Fruit fly (Drosophila melanogaster) whole organism, embryonic: ENCODE results near the gene CG13258.

ENCODE experiments used
- B-H2 ChIP-seq: fragments of 200-800 bp; sonication (Bioruptor generic); optimal IDR thresholded peaks from 2 replicates; lab custom pipeline; 2018; ENCODE audit warnings: missing biosample characterization, mild to moderate bottlenecking, missing genetic modification characterization
- CG1024 ChIP-seq: fragments of 200-800 bp; sonication (Bioruptor generic); IDR thresholded peaks from 2 replicates; pipeline ENCODE4 v1.3.6; 2022; ENCODE audit warnings: missing biosample characterization, missing genetic modification characterization
- CG10274 ChIP-seq: fragments of 200-800 bp; sonication (Bioruptor generic); optimal IDR thresholded peaks from 3 replicates; lab custom pipeline; 2017; ENCODE audit warnings: missing biosample characterization, mild to moderate bottlenecking, missing genetic modification characterization
- CG10565 ChIP-seq: fragments of 200-800 bp; sonication (Bioruptor generic); optimal IDR thresholded peaks from 3 replicates; lab custom pipeline; 2016; ENCODE audit warnings: missing biosample characterization, mild to moderate bottlenecking, missing genetic modification characterization
- CG11560 ChIP-seq: fragments of 200-800 bp; sonication (Bioruptor generic); IDR thresholded peaks from 3 replicates; pipeline ENCODE4 v1.3.6; 2022; ENCODE audit warnings: missing biosample characterization, missing genetic modification characterization
- CG11696 ChIP-seq: fragments of 200-800 bp; sonication (Bioruptor generic); IDR thresholded peaks from 2 replicates; pipeline ENCODE4 v1.3.6; 2022; ENCODE audit warnings: missing biosample characterization, missing genetic modification characterization
- CG12104 ChIP-seq: fragments of 200-800 bp; sonication (Bioruptor generic); optimal IDR thresholded peaks from 3 replicates; lab custom pipeline; 2016; ENCODE audit warnings: missing biosample characterization, missing genetic modification characterization
- CG12219 ChIP-seq: fragments of 200-800 bp; sonication (Bioruptor generic); optimal IDR thresholded peaks from 3 replicates; lab custom pipeline; 2018; ENCODE audit warnings: missing biosample characterization, mild to moderate bottlenecking, missing genetic modification characterization
- CG12744 ChIP-seq: fragments of 200-800 bp; sonication (Bioruptor generic); optimal IDR thresholded peaks from 2 replicates; lab custom pipeline; 2016; ENCODE audit warnings: missing biosample characterization, missing genetic modification characterization
- CG13775 ChIP-seq: fragments of 200-800 bp; sonication (Bioruptor generic); optimal IDR thresholded peaks from 3 replicates; lab custom pipeline; 2017; ENCODE audit warnings: missing biosample characterization, mild to moderate bottlenecking, missing genetic modification characterization
- CG14710 ChIP-seq: fragments of 200-800 bp; sonication (Bioruptor generic); optimal IDR thresholded peaks from 3 replicates; lab custom pipeline; 2019; ENCODE audit warnings: missing biosample characterization, mild to moderate bottlenecking, missing genetic modification characterization, moderate library complexity
- CG1647 ChIP-seq: fragments of 200-800 bp; sonication (Bioruptor generic); optimal IDR thresholded peaks from 3 replicates; lab custom pipeline; 2016; ENCODE audit warnings: missing biosample characterization, missing genetic modification characterization
- CG1792 ChIP-seq: fragments of 200-800 bp; sonication (Bioruptor generic); optimal IDR thresholded peaks from 2 replicates; lab custom pipeline; 2016; ENCODE audit warnings: missing biosample characterization, missing genetic modification characterization
- CG3407 ChIP-seq: fragments of 200-800 bp; sonication (Bioruptor generic); optimal IDR thresholded peaks from 2 replicates; lab custom pipeline; 2018; ENCODE audit warnings: missing biosample characterization, mild to moderate bottlenecking, missing genetic modification characterization
- CG8478 ChIP-seq: fragments of >200 bp; optimal IDR thresholded peaks from 2 replicates; lab custom pipeline; 2018
- CG9727 ChIP-seq: fragments of 200-800 bp; sonication (Bioruptor generic); optimal IDR thresholded peaks from 3 replicates; lab custom pipeline; 2017; ENCODE audit warnings: missing biosample characterization, mild to moderate bottlenecking, missing genetic modification characterization
- Dbx ChIP-seq: fragments of 200-800 bp; sonication (Bioruptor generic); IDR thresholded peaks from 3 replicates; pipeline ENCODE4 v1.3.6; 2022; ENCODE audit warnings: missing biosample characterization, missing genetic modification characterization
- Dek ChIP-seq: fragments of 200-800 bp; sonication (Bioruptor generic); optimal IDR thresholded peaks from 3 replicates; lab custom pipeline; 2019; ENCODE audit warnings: missing biosample characterization, mild to moderate bottlenecking, missing genetic modification characterization, moderate library complexity
- Dp ChIP-seq: fragments of 200-800 bp; sonication (Bioruptor generic); optimal IDR thresholded peaks from 2 replicates; lab custom pipeline; 2018; ENCODE audit warnings: missing biosample characterization, mild to moderate bottlenecking, missing genetic modification characterization, moderate library complexity
- Ets65A ChIP-seq: fragments of 200-800 bp; sonication (Bioruptor generic); peaks from one replicate; lab custom pipeline; 2016; ENCODE audit warnings: missing biosample characterization, missing genetic modification characterization
- HLH4C ChIP-seq: fragments of 200-800 bp; sonication (Bioruptor generic); IDR thresholded peaks from 3 replicates; pipeline ENCODE4 v1.3.6; 2022; ENCODE audit warnings: missing biosample characterization, missing genetic modification characterization; ENCODE audit not compliant: partially characterized antibody
- Hey ChIP-seq: fragments of 200-800 bp; sonication (Bioruptor generic); optimal IDR thresholded peaks from 3 replicates; lab custom pipeline; 2018; ENCODE audit warnings: missing biosample characterization, mild to moderate bottlenecking, missing genetic modification characterization
- Hr78 ChIP-seq, 2 experiments: fragments of 200-800 bp in 1 of 2; fragments of >200 bp in 1 of 2; sonication (Bioruptor generic) in 1 of 2; optimal IDR thresholded peaks; 2 replicates each; lab custom pipeline; 2017 to 2019; ENCODE audit warnings: missing biosample characterization in 2 of 2, missing genetic modification characterization in 2 of 2, mild to moderate bottlenecking in 1 of 2, moderate library complexity in 1 of 2
- Jarid2 ChIP-seq: fragments of 200-800 bp; sonication (Bioruptor generic); optimal IDR thresholded peaks from 3 replicates; lab custom pipeline; 2017; ENCODE audit warnings: mild to moderate bottlenecking, missing biosample characterization, missing genetic modification reagents, missing genetic modification characterization
- NC2α ChIP-seq: fragments of 200-800 bp; sonication (Bioruptor generic); optimal IDR thresholded peaks from 2 replicates; lab custom pipeline; 2016; ENCODE audit warnings: missing biosample characterization, missing genetic modification characterization
- Nf-YA ChIP-seq: fragments of 200-800 bp; sonication (Bioruptor generic); IDR thresholded peaks from 2 replicates; pipeline ENCODE4 v1.3.6; 2022; ENCODE audit warnings: missing biosample characterization, missing genetic modification characterization
- Nf-YB ChIP-seq: fragments of 200-800 bp; sonication (Bioruptor generic); optimal IDR thresholded peaks from 3 replicates; lab custom pipeline; 2019; ENCODE audit warnings: missing biosample characterization, mild to moderate bottlenecking, missing genetic modification characterization, moderate library complexity
- Oli ChIP-seq: fragments of 200-800 bp; sonication (Bioruptor generic); optimal IDR thresholded peaks from 2 replicates; lab custom pipeline; 2018; ENCODE audit warnings: missing biosample characterization, mild to moderate bottlenecking, missing genetic modification characterization, moderate library complexity
- Six4 ChIP-seq: fragments of 200-800 bp; sonication (Bioruptor generic); optimal IDR thresholded peaks from 2 replicates; lab custom pipeline; 2016; ENCODE audit warnings: missing biosample characterization, missing genetic modification characterization
- Sry-β ChIP-seq: fragments of 200-800 bp; sonication (Bioruptor generic); optimal IDR thresholded peaks from 2 replicates; lab custom pipeline; 2018; ENCODE audit warnings: missing biosample characterization, mild to moderate bottlenecking, missing genetic modification characterization, moderate library complexity
- Tbp ChIP-seq: fragments of >200 bp; optimal IDR thresholded peaks from 2 replicates; lab custom pipeline; 2018; ENCODE audit warnings: missing biosample characterization, missing genetic modification characterization
- Usf ChIP-seq: fragments of 200-800 bp; sonication (Bioruptor generic); optimal IDR thresholded peaks from 2 replicates; lab custom pipeline; 2017; ENCODE audit warnings: missing genotype, missing biosample characterization, missing genetic modification characterization
- bab2 ChIP-seq: fragments of 200-800 bp; sonication (Bioruptor generic); optimal IDR thresholded peaks from 2 replicates; lab custom pipeline; 2016; ENCODE audit warnings: missing biosample characterization, missing genetic modification characterization
- dan ChIP-seq: fragments of 200-800 bp; sonication (Bioruptor generic); IDR thresholded peaks from 2 replicates; pipeline ENCODE4 v1.3.6; 2022; ENCODE audit warnings: missing biosample characterization, missing genetic modification characterization
- exex ChIP-seq: fragments of 200-800 bp; sonication (Bioruptor generic); optimal IDR thresholded peaks from 4 replicates; lab custom pipeline; 2018; ENCODE audit warnings: missing biosample characterization, mild to moderate bottlenecking, missing genetic modification characterization, moderate library complexity
- fru ChIP-seq: fragments of >200 bp; optimal IDR thresholded peaks from 2 replicates; lab custom pipeline; 2017
- hb ChIP-seq: fragments of 200-800 bp; sonication (Bioruptor generic); IDR thresholded peaks from 3 replicates; pipeline ENCODE4 v1.3.6; 2022; ENCODE audit warnings: missing biosample characterization, missing genetic modification characterization; ENCODE audit not compliant: partially characterized antibody
- hbn ChIP-seq: fragments of 200-800 bp; sonication (Bioruptor generic); IDR thresholded peaks from 2 replicates; pipeline ENCODE4 v1.3.6; 2022; ENCODE audit warnings: missing biosample characterization, missing genetic modification characterization; ENCODE audit not compliant: partially characterized antibody
- insv ChIP-seq, 2 experiments: fragments of 200-800 bp; sonication (Bioruptor generic); optimal IDR thresholded peaks; 3 replicates each; lab custom pipeline; 2016 to 2018; ENCODE audit warnings: missing biosample characterization in 2 of 2, missing genetic modification characterization in 2 of 2
- mld ChIP-seq: fragments of 200-800 bp; sonication (Bioruptor generic); IDR thresholded peaks from 3 replicates; pipeline ENCODE4 v1.3.6; 2022; ENCODE audit warnings: missing biosample characterization, missing genetic modification characterization; ENCODE audit not compliant: partially characterized antibody
- nerfin-2 ChIP-seq: fragments of 200-800 bp; sonication (Bioruptor generic); IDR thresholded peaks from 2 replicates; pipeline ENCODE4 v1.3.6; 2022; ENCODE audit warnings: missing biosample characterization, missing genetic modification characterization; ENCODE audit not compliant: partially characterized antibody
- p53 ChIP-seq: fragments of 200-800 bp; sonication (Bioruptor generic); optimal IDR thresholded peaks from 2 replicates; lab custom pipeline; 2016; ENCODE audit warnings: missing biosample characterization, missing genetic modification characterization
- pan ChIP-seq, 4 experiments: fragments of >200 bp in 3 of 4; fragments of 200-800 bp in 1 of 4; sonication (Bioruptor generic) in 1 of 4; optimal IDR thresholded peaks in 3 of 4; IDR thresholded peaks in 1 of 4; 2 replicates each; pipeline versions ENCODE4 v1.3.6 to Lab custom; 2017 to 2022; ENCODE audit warnings: missing biosample characterization in 2 of 4, missing genetic modification characterization in 2 of 4, mixed read lengths in 1 of 4
- pita ChIP-seq: fragments of 200-800 bp; sonication (Bioruptor generic); optimal IDR thresholded peaks from 2 replicates; lab custom pipeline; 2017; ENCODE audit warnings: missing biosample characterization, mild to moderate bottlenecking, missing genetic modification characterization
- pum ChIP-seq: fragments of 200-800 bp; sonication (Bioruptor generic); optimal IDR thresholded peaks from 2 replicates; lab custom pipeline; 2016; ENCODE audit warnings: missing biosample characterization, missing genetic modification characterization
- rib ChIP-seq: fragments of 200-800 bp; sonication (Bioruptor generic); IDR thresholded peaks from 2 replicates; pipeline ENCODE4 v1.3.6; 2022; ENCODE audit warnings: missing biosample characterization, missing genetic modification characterization
- sisA ChIP-seq: fragments of 200-800 bp; sonication (Bioruptor generic); IDR thresholded peaks from 2 replicates; pipeline ENCODE4 v1.3.6; 2022; ENCODE audit warnings: missing biosample characterization, missing genetic modification characterization
- slbo ChIP-seq: fragments of 200-800 bp; sonication (Bioruptor generic); IDR thresholded peaks from 2 replicates; pipeline ENCODE4 v1.3.6; 2022; ENCODE audit warnings: missing biosample characterization, missing genetic modification characterization
- tio ChIP-seq: fragments of 200-800 bp; sonication (Bioruptor generic); optimal IDR thresholded peaks from 2 replicates; lab custom pipeline; 2017; ENCODE audit warnings: missing biosample characterization, missing genetic modification characterization, inconsistent platforms
- wdn ChIP-seq: fragments of 200-800 bp; sonication (Bioruptor generic); IDR thresholded peaks from 2 replicates; pipeline ENCODE4 v1.3.6; 2022; ENCODE audit warnings: missing biosample characterization, missing genetic modification characterization

The CG13258 gene

DNA sequence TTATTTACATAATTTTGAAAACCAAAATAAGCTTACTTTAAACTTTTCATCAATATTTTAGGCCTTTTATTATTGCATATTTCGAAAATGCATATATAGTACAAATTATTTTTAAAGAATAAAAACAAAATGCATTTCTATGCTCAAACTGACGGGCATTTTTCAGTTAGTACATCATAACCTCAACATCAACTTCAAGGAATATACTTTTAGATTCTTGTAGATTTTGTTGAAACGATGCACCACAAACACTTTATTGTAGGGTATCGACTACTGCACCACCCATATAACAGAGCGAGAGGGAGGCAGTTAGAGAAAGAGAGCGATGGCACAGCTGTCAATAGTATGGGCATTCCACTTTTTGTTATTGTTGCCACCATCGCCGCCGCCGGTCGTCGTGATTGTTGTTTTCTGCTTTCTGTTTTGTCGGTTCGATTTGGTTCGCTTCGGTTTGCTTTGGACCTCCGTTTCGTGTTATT is 13.0 kb downstream of the CG13258 start (continued):
- TF ChIP-seq CG3407 (peak; percentile 87), pum (peak; percentile 91), insv (GFP tag; optimal IDR thresholded peaks at IDR 0.05; lab: Kevin White, UChicago) (peak in 1 of 2 experiments; percentile 53), hbn (no peak), dan (GFP tag; lab: Robert Waterston, UW) (no peak), exex (peak; percentile 41), Six4 (GFP tag; lab: Kevin White, UChicago) (peak; percentile 92), pita (GFP tag; lab: Kevin White, UChicago) (no peak), rib (GFP tag; lab: Robert Waterston, UW) (peak; percentile 45; the same call in 1 of the 2 replicates), sisA (GFP tag; lab: Robert Waterston, UW) (peak; percentile 80), wdn (no peak), p53 (no peak), fru (lab: Kevin White, UChicago) (no peak), CG1024 (peak; percentile 56; the same call in 1 of the 2 replicates), Tbp (GFP tag; lab: Kevin White, UChicago) (no peak), CG12744 (peak; percentile 72), CG8478 (lab: Kevin White, UChicago) (no peak), mld (GFP tag; lab: Robert Waterston, UW) (no peak), Sry-β (GFP tag; lab: Kevin White, UChicago) (peak; percentile 59), Dbx (no peak), CG12104 (GFP tag; lab: Kevin White, UChicago) (peak; percentile 86), Nf-YB (GFP tag; lab: Kevin White, UChicago) (peak; percentile 80), B-H2 (GFP tag; lab: Kevin White, UChicago) (no peak), tio (GFP tag; lab: Kevin White, UChicago) (peak; percentile 91), CG11696 (no peak), CG1647 (GFP tag; lab: Kevin White, UChicago) (peak; percentile 80), CG12219 (GFP tag; lab: Kevin White, UChicago) (peak; percentile 91), pan (optimal IDR thresholded peaks at IDR 0.05; lab: Kevin White, UChicago) (no peak), pan (GFP tag; optimal IDR thresholded peaks at IDR 0.05 in 1 of 2, IDR thresholded peaks at IDR 0.05 in 1 of 2) (peak in 1 of 2 experiments; percentile 78), Hr78 (GFP tag; optimal IDR thresholded peaks at IDR 0.05; lab: Kevin White, UChicago) (peak in 1 of 2 experiments; percentile 87), CG13775 (GFP tag; lab: Kevin White, UChicago) (peak; percentile 85), CG11560 (tag; lab: Robert Waterston, UW) (peak; percentile 27; the same call in 1 of the 3 replicates), hb (GFP tag; lab: Robert Waterston, UW) (no peak), Usf (GFP tag; lab: Kevin White, UChicago) (peak; percentile 47), Nf-YA (GFP tag; lab: Robert Waterston, UW) (0 out of 2 replicates have a peak, but pooled peaks have one; percentile 12), Jarid2 (peak; percentile 73), slbo (GFP tag; lab: Robert Waterston, UW) (peak; percentile 58; the same call in 1 of the 2 replicates), NC2α (peak; percentile 72), CG9727 (GFP tag; lab: Kevin White, UChicago) (peak; percentile 88), Ets65A (GFP tag; lab: Kevin White, UChicago) (peak; percentile 94), nerfin-2 (GFP tag; lab: Robert Waterston, UW) (no peak), CG1792 (GFP tag; lab: Kevin White, UChicago) (peak; percentile 57), CG10565 (GFP tag; lab: Kevin White, UChicago) (peak; percentile 45), Oli (peak; percentile 97), HLH4C (no peak), bab2 (GFP tag; lab: Kevin White, UChicago) (peak; percentile 82), CG14710 (peak; percentile 94), CG10274 (GFP tag; lab: Kevin White, UChicago) (peak; percentile 99), Hey (tag; lab: Kevin White, UChicago) (no peak), Dp (no peak), Dek (peak; percentile 83)
